Fruit fly (Drosophila melanogaster) whole organism, pupa: ENCODE measurements around the gene bif.

ENCODE experiments used
- CG10348 ChIP-seq: fragments of 200-800 bp; sonication (Bioruptor generic); IDR thresholded peaks from 2 replicates; pipeline ENCODE4 v1.3.6; 2022; ENCODE audit warnings: missing biosample characterization, missing genetic modification characterization
- CG12605 ChIP-seq: fragments of 200-800 bp; sonication (Bioruptor generic); IDR thresholded peaks from 2 replicates; pipeline ENCODE4 v1.3.6; 2022; ENCODE audit warnings: missing biosample characterization, missing genetic modification characterization
- CG13204 ChIP-seq: fragments of 200-800 bp; sonication (Bioruptor generic); optimal IDR thresholded peaks from 2 replicates; lab custom pipeline; 2018; ENCODE audit warnings: missing biosample characterization, mild to moderate bottlenecking, missing genetic modification characterization, moderate library complexity
- CG14655 ChIP-seq: fragments of 200-800 bp; sonication (Bioruptor generic); optimal IDR thresholded peaks from 3 replicates; lab custom pipeline; 2017; ENCODE audit warnings: mild to moderate bottlenecking, missing biosample characterization, missing genetic modification reagents, missing genetic modification characterization
- CG15710 ChIP-seq: fragments of 200-800 bp; sonication (Bioruptor generic); optimal IDR thresholded peaks from 2 replicates; lab custom pipeline; 2018; ENCODE audit warnings: missing biosample characterization, mild to moderate bottlenecking, missing genetic modification characterization, moderate library complexity
- CG17806 ChIP-seq: fragments of 200-800 bp; sonication (Bioruptor generic); optimal IDR thresholded peaks from 2 replicates; lab custom pipeline; 2018; ENCODE audit warnings: missing biosample characterization, mild to moderate bottlenecking, missing genetic modification characterization, moderate library complexity
- CG32121 ChIP-seq: fragments of 200-800 bp; sonication (Bioruptor generic); IDR thresholded peaks from 2 replicates; pipeline ENCODE4 v1.3.6; 2022; ENCODE audit warnings: missing biosample characterization, missing genetic modification characterization
- CG34367 ChIP-seq: fragments of 200-800 bp; sonication (Bioruptor generic); optimal IDR thresholded peaks from 2 replicates; lab custom pipeline; 2018; ENCODE audit warnings: missing biosample characterization, mild to moderate bottlenecking, missing genetic modification characterization
- CG4496 ChIP-seq: fragments of 200-800 bp; sonication (Bioruptor generic); IDR thresholded peaks from 3 replicates; pipeline ENCODE4 v1.3.6; 2022; ENCODE audit warnings: missing biosample characterization, missing genetic modification characterization
- CG8159 ChIP-seq: fragments of 200-800 bp; sonication (Bioruptor generic); optimal IDR thresholded peaks from 3 replicates; lab custom pipeline; 2018; ENCODE audit warnings: missing biosample characterization, mild to moderate bottlenecking, missing genetic modification characterization, moderate library complexity
- CG8301 ChIP-seq: fragments of 200-800 bp; sonication (Bioruptor generic); optimal IDR thresholded peaks from 2 replicates; lab custom pipeline; 2018; ENCODE audit warnings: missing biosample characterization, mild to moderate bottlenecking, missing genetic modification characterization
- CG9948 ChIP-seq: fragments of 200-800 bp; sonication (Bioruptor generic); optimal IDR thresholded peaks from 2 replicates; lab custom pipeline; 2018; ENCODE audit warnings: missing biosample characterization, mild to moderate bottlenecking, missing genetic modification characterization, moderate library complexity
- D1 ChIP-seq: fragments of 200-800 bp; sonication (Bioruptor generic); optimal IDR thresholded peaks from 2 replicates; lab custom pipeline; 2018; ENCODE audit warnings: missing biosample characterization, mild to moderate bottlenecking, missing genetic modification characterization, moderate library complexity
- EcR ChIP-seq: fragments of 200-800 bp; sonication (Bioruptor generic); optimal IDR thresholded peaks from 3 replicates; lab custom pipeline; 2019; ENCODE audit warnings: missing biosample characterization, missing genetic modification characterization, mild to moderate bottlenecking, moderate library complexity, missing genetic modification reagents
- Ets98B ChIP-seq: fragments of 200-800 bp; sonication (Bioruptor generic); IDR thresholded peaks from 2 replicates; pipeline ENCODE4 v1.3.6; 2022; ENCODE audit warnings: missing biosample characterization, missing genetic modification characterization
- Pif1A ChIP-seq: fragments of 200-800 bp; sonication (Bioruptor generic); optimal IDR thresholded peaks from 3 replicates; lab custom pipeline; 2016; ENCODE audit warnings: missing biosample characterization, missing genetic modification characterization
- Pif1B ChIP-seq: fragments of 200-800 bp; sonication (Bioruptor generic); optimal IDR thresholded peaks from 3 replicates; lab custom pipeline; 2016; ENCODE audit warnings: missing biosample characterization, missing genetic modification characterization
- Snoo ChIP-seq: fragments of 200-800 bp; sonication (Bioruptor generic); optimal IDR thresholded peaks from 3 replicates; lab custom pipeline; 2017; ENCODE audit warnings: missing biosample characterization, mild to moderate bottlenecking, missing genetic modification characterization, inconsistent platforms
- fd96Ca ChIP-seq: fragments of 200-800 bp; sonication (Bioruptor generic); IDR thresholded peaks from 3 replicates; pipeline ENCODE4 v1.3.6; 2022; ENCODE audit warnings: missing biosample characterization, missing genetic modification characterization
- gl ChIP-seq: fragments of 200-800 bp; sonication (Bioruptor generic); optimal IDR thresholded peaks from 2 replicates; lab custom pipeline; 2018; ENCODE audit warnings: missing biosample characterization, mild to moderate bottlenecking, missing genetic modification characterization
- rn ChIP-seq: fragments of 200-800 bp; sonication (Bioruptor generic); IDR thresholded peaks from 2 replicates; pipeline ENCODE4 v1.3.6; 2022; ENCODE audit warnings: missing biosample characterization, missing genetic modification characterization

Gene bif

DNA sequence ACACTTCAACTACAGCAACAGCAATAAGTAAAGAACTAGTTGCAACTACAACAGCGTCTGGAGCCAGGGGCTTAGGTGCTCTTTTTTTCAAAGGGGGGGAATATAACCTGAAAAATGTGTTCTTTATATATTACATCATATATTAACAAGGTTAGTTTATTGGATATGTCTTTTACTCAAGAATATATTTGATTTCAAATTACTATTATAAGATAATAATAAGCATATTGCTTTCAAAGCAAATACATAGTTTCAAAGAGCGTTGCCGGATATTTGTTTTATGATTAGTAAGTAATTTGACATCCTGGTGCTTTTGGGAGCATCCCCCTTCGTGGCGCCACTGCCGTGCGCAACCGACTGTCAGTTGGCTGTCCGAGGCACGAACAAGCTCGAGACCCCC, 19.7 kb upstream of the bif start:
- TF ChIP-seq Ets98B (GFP tag; lab: Robert Waterston, UW) (peak; percentile 74), EcR (no peak), fd96Ca (GFP tag; lab: Robert Waterston, UW) (peak; percentile 88), CG17806 (peak; percentile 80), CG9948 (peak; percentile 90), Pif1A (peak; percentile 79), D1 (peak; percentile 47), CG13204 (GFP tag; lab: Kevin White, UChicago) (peak; percentile 67), CG10348 (peak; percentile 81), CG15710 (tag; lab: Kevin White, UChicago) (peak; percentile 89), CG8159 (peak; percentile 89), CG34367 (peak; percentile 84), CG8301 (peak; percentile 92), Pif1B (GFP tag; lab: Kevin White, UChicago) (peak; percentile 70), CG4496 (GFP tag; lab: Robert Waterston, UW) (peak; percentile 86), rn (GFP tag; lab: Robert Waterston, UW) (peak; percentile 55; the same call in 1 of the 2 replicates), CG14655 (GFP tag; lab: Kevin White, UChicago) (peak; percentile 95), gl (tag; lab: Kevin White, UChicago) (peak; percentile 42), CG32121 (peak; percentile 92), CG12605 (GFP tag; lab: Robert Waterston, UW) (peak; percentile 85), Snoo (tag; lab: Kevin White, UChicago) (peak; percentile 52)

DNA sequence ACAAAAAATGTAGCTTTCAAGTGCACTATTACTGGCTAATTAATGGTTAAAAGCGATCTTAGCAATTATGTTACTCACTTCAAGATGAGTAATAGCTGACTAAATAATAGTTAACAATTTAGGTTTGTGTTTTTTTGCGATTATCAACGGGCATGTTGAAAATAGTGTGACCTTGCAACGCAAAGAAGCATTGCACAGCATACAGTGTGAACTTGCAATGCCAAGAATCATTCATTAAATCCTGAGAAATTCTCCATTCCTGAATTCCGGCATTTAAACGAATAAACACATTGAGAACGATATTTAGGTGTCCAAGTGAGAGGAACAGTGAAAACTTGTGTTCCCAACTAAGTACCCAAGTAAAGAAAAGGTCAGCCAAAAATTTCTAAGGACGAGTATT, 19.1 kb upstream of the bif start:
- TF ChIP-seq CG12605 (GFP tag; lab: Robert Waterston, UW), result no peak
- no peak for TF ChIP-seq CG8301

DNA sequence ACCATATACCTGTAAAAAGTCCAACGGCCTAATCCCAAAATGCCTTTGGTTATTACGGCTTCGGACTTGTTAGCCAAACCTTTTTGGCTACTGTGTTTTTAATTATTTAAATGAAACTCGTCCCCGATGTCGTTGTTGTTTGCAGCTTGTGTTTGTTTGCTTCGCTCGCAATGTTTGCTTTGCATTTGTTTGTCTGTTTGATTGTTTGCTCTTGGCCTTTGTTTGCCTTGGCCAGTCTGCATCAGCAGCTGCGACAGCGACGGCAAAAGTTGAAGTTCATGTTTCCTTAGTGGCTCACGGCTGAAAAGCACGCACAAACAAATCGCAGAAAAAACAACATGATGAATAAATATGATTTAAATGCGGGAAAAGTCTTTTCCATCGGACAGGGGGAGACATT, 18.3 kb upstream of the bif start:
- TF ChIP-seq gl (tag; lab: Kevin White, UChicago) (peak; percentile 19), CG17806 (peak; percentile 13), Pif1B (GFP tag; lab: Kevin White, UChicago) (peak; percentile 23), CG34367 (peak; percentile 22), Snoo (tag; lab: Kevin White, UChicago) (peak; percentile 22), CG10348 (no peak), CG8159 (peak; percentile 21), CG4496 (GFP tag; lab: Robert Waterston, UW) (peak; percentile 43; the same call in 1 of the 3 replicates), Pif1A (peak; percentile 24), rn (GFP tag; lab: Robert Waterston, UW) (no peak)

DNA sequence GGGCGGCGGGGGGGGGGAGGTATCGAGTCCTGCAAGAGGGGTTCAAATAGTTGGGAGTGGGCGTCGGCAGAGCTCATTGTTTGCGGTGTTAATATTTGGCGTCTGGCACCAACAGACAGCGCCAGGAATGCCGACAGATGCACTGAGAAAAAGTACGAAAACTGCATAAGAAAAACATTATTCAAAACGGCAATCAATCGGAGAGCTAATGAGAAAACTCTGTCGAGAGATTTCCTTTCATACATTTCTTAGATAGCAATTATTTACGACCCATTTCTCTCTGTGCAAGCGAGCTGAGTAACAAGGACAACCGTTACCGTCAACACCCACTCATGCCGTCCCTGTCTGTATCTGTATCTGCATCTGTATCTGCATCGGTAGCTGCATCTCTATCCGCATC, 14.7 kb upstream of the bif start:
- TF ChIP-seq CG34367, result peak; percentile 50
- TF ChIP-seq Pif1A, result peak; percentile 21
- TF ChIP-seq rn (GFP tag; lab: Robert Waterston, UW), result no peak
- peak; percentile 75 for TF ChIP-seq CG4496 (GFP tag; lab: Robert Waterston, UW)
- no peak for TF ChIP-seq D1
- no peak for TF ChIP-seq gl (tag; lab: Kevin White, UChicago)
- TF ChIP-seq CG8301, result peak; percentile 16
- TF ChIP-seq EcR, result no peak
- TF ChIP-seq Ets98B (GFP tag; lab: Robert Waterston, UW), result peak; percentile 41; the same call in 1 of the 2 replicates
- TF ChIP-seq CG15710 (tag; lab: Kevin White, UChicago), result peak; percentile 48
- no peak for TF ChIP-seq CG10348
- TF ChIP-seq CG9948, result peak; percentile 10
- TF ChIP-seq CG12605 (GFP tag; lab: Robert Waterston, UW), result peak; percentile 55; the same call in 1 of the 2 replicates
- no peak for TF ChIP-seq CG32121
- no peak for TF ChIP-seq Snoo (tag; lab: Kevin White, UChicago)
- TF ChIP-seq CG13204 (GFP tag; lab: Kevin White, UChicago), result no peak
- TF ChIP-seq fd96Ca (GFP tag; lab: Robert Waterston, UW), result peak; percentile 67; the same call in 2 of the 3 replicates
- TF ChIP-seq CG14655 (GFP tag; lab: Kevin White, UChicago), result peak; percentile 40
- peak; percentile 36 for TF ChIP-seq CG17806
- peak; percentile 53 for TF ChIP-seq CG8159
- peak; percentile 37 for TF ChIP-seq Pif1B (GFP tag; lab: Kevin White, UChicago)

DNA sequence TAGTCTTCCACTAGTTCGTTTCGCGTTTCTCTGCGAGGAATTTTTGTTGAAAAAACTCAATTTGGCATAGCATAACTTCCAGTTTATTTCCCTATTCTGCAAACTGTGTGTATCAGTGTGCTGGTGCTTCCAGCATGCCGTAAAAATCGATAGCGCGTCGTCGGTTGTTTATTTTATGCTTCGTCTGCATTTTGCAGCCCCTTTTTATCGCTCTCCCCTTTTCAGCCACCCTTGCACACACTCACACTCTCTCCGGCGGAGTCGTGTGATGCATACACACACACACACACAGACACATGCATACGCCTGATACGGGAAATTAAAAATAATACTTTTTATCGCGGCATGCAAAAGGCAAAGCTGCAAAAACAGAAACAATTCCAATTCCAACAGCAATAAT, 691 bp downstream of the bif start:
- peak; percentile 15; the same call in 1 of the 2 replicates for TF ChIP-seq Ets98B (GFP tag; lab: Robert Waterston, UW)
- TF ChIP-seq CG34367, result no peak
- TF ChIP-seq CG4496 (GFP tag; lab: Robert Waterston, UW), result peak; percentile 55; the same call in 1 of the 3 replicates
- TF ChIP-seq CG15710 (tag; lab: Kevin White, UChicago), result no peak
- no peak for TF ChIP-seq CG32121
- no peak for TF ChIP-seq gl (tag; lab: Kevin White, UChicago)
- no peak for TF ChIP-seq D1
- no peak for TF ChIP-seq CG8159
- no peak for TF ChIP-seq CG8301
- TF ChIP-seq EcR, result no peak

DNA sequence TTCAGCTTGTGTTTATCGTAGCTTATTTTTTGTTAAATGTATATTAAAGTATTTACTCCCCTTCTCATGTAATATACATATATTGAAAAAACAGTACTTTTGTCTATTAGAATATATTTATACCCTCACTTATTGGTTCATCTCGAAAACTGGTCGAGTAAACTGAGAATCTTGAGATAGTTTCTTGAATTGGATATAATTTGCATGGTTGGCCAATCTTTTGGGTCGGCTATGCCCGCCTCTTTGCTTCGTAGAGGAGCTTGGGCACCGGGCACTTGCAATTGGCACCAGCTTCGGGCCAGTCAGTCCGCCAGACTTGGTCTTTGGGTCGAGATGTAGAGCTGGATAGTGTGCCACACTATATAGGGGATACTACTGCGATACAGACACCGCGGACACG, 1.6 kb downstream of the bif start:
- 0 out of 2 replicates have a peak, but pooled peaks have one; percentile 12 for TF ChIP-seq Ets98B (GFP tag; lab: Robert Waterston, UW)
- no peak for TF ChIP-seq CG4496 (GFP tag; lab: Robert Waterston, UW)
